Worm (Caenorhabditis elegans) whole organism, late embryonic: ENCODE results near the gene B0513.90.

ENCODE experiments used
- ceh-19 ChIP-seq: fragments of 200-800 bp; sonication (Bioruptor generic); optimal IDR thresholded peaks from 2 replicates; lab custom pipeline; 2018; ENCODE audit warnings: mild to moderate bottlenecking, missing genetic modification characterization, missing compliant biosample characterization
- ceh-6 ChIP-seq: fragments of 200-800 bp; sonication (Bioruptor generic); optimal IDR thresholded peaks from 2 replicates; lab custom pipeline; 2018; ENCODE audit warnings: mild to moderate bottlenecking, missing genetic modification characterization, missing compliant biosample characterization
- dmd-4 ChIP-seq: sonication (generic microtip); optimal IDR thresholded peaks from 2 replicates; lab custom pipeline; 2016; ENCODE audit warnings: borderline replicate concordance, missing genetic modification characterization, missing compliant biosample characterization
- eyg-1 ChIP-seq: sonication (generic microtip); optimal IDR thresholded peaks from 2 replicates; lab custom pipeline; 2016; ENCODE audit warnings: missing genotype, missing genetic modification characterization, missing compliant biosample characterization
- fkh-10 ChIP-seq: fragments of 150-350 bp; optimal IDR thresholded peaks from 2 replicates; lab custom pipeline; 2014; ENCODE audit warnings: missing biosample characterization, missing genetic modification reagents, missing genetic modification characterization
- pag-3 ChIP-seq: sonication (generic microtip); optimal IDR thresholded peaks from 2 replicates; lab custom pipeline; 2016; ENCODE audit warnings: missing compliant biosample characterization, missing genetic modification characterization, borderline replicate concordance
- pqm-1 ChIP-seq: sonication (generic microtip); optimal IDR thresholded peaks from 2 replicates; lab custom pipeline; 2016; ENCODE audit warnings: missing genetic modification characterization, missing compliant biosample characterization

DNA sequence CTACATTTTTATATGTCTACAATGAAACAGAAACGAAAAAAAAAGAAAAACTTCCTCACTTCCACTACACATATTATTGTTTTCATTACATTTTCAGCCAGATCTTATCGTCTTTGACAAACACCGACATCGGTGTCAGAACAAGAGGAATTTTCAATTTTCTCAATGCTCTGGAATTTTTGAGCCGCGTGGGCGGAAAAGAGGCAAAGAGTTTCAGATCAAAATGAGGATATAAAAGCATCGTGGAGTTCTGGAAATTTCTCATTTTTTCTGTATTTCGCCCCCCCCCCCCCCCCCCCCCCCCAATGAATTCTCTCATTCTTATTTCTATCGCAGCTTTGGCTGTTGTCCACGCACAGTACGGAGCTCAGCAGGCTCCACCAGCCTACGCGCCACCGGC lies 13.0 kb downstream of the B0513.90 start, which contains the start of gene B0513.4:
- TF ChIP-seq ceh-19 (GFP tag; lab: Kevin White, UChicago) (no peak), pag-3 (tag; lab: Kevin White, UChicago) (no peak), fkh-10 (no peak), pqm-1 (tag; lab: Kevin White, UChicago) (no peak), eyg-1 (tag; lab: Kevin White, UChicago) (no peak), dmd-4 (tag; lab: Kevin White, UChicago) (no peak), ceh-6 (no peak)
